Worm (Caenorhabditis elegans) whole organism, L4 larva: ENCODE measurements around the gene srx-13.

ENCODE experiments used
- daf-19 ChIP-seq: fragments of 200-800 bp; sonication (Bioruptor generic); conservative IDR thresholded peaks from 2 replicates; pipeline ENCODE4 v1.3.6; 2022; ENCODE audit warnings: missing genetic modification characterization, missing compliant biosample characterization
- mxl-3 ChIP-seq: fragments of 200-800 bp; sonication (Bioruptor generic); optimal IDR thresholded peaks from 2 replicates; lab custom pipeline; 2018; ENCODE audit warnings: mild to moderate bottlenecking, missing genetic modification characterization, missing compliant biosample characterization
- nhr-11 ChIP-seq: fragments of 150-350 bp; optimal IDR thresholded peaks from 2 replicates; lab custom pipeline; 2014; ENCODE audit warnings: missing biosample characterization, missing genetic modification characterization

DNA sequence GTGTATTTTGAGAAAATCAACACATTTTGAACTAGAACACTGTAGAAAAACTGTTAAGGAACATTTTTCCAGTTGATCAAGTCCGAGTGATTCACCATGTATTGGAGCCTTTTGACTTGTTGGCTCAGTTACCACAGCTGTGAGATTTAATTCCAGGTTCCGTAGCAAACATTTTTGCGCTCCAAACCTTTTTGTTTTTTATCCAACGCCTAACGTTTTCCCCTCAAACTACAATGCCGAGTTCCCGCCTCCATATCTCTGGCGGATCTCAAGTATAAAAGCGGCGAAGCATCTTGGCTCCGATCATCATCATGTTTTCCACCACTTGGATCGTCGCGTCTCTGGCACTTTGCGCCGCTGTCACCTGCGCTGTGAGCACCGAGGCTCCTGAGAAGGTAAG lies 8.0 kb upstream of the srx-13 start, which contains the start of gene perm-2:
- no peak for TF ChIP-seq daf-19 (GFP tag; lab: Robert Waterston, UW)
- TF ChIP-seq nhr-11: no peak
- TF ChIP-seq mxl-3 (GFP tag; lab: Kevin White, UChicago): no peak
